Fruit fly (Drosophila melanogaster) whole organism, embryonic: ENCODE results near the gene CG10341.

ENCODE experiments used
- Abd-B ChIP-seq: fragments of 200-800 bp; sonication (Bioruptor generic); optimal IDR thresholded peaks from 2 replicates; lab custom pipeline; 2018; ENCODE audit warnings: missing biosample characterization, mild to moderate bottlenecking, missing genetic modification characterization, moderate library complexity
- Atf-2 ChIP-seq: fragments of 200-800 bp; sonication (Bioruptor generic); optimal IDR thresholded peaks from 2 replicates; lab custom pipeline; 2016; ENCODE audit warnings: missing biosample characterization, missing genetic modification characterization
- Bgb ChIP-seq: fragments of 200-800 bp; sonication (Bioruptor generic); IDR thresholded peaks from 2 replicates; pipeline ENCODE4 v1.3.6; 2022; ENCODE audit warnings: missing biosample characterization, missing genetic modification characterization; ENCODE audit not compliant: partially characterized antibody
- CG11085 ChIP-seq: fragments of 200-800 bp; sonication (Bioruptor generic); IDR thresholded peaks from 2 replicates; pipeline ENCODE4 v1.3.6; 2022; ENCODE audit warnings: missing biosample characterization, missing genetic modification characterization
- CG12155 ChIP-seq: fragments of 200-800 bp; sonication (Bioruptor generic); optimal IDR thresholded peaks from 3 replicates; lab custom pipeline; 2016; ENCODE audit warnings: missing biosample characterization, missing genetic modification characterization
- CG13894 ChIP-seq: fragments of 200-800 bp; sonication (Bioruptor generic); optimal IDR thresholded peaks from 3 replicates; lab custom pipeline; 2018; ENCODE audit warnings: missing biosample characterization, mild to moderate bottlenecking, missing genetic modification characterization, moderate library complexity
- CG15073 ChIP-seq: fragments of 200-800 bp; sonication (Bioruptor generic); optimal IDR thresholded peaks from 2 replicates; lab custom pipeline; 2016; ENCODE audit warnings: missing biosample characterization, missing genetic modification characterization
- CG15514 ChIP-seq: fragments of 200-800 bp; sonication (Bioruptor generic); optimal IDR thresholded peaks from 3 replicates; lab custom pipeline; 2017; ENCODE audit warnings: missing biosample characterization, missing genetic modification characterization, mild to moderate bottlenecking, moderate library complexity, missing genetic modification reagents
- CG15601 ChIP-seq: fragments of 200-800 bp; sonication (Bioruptor generic); optimal IDR thresholded peaks from 3 replicates; lab custom pipeline; 2019; ENCODE audit warnings: missing biosample characterization, mild to moderate bottlenecking, missing genetic modification characterization, moderate library complexity
- CG1602 ChIP-seq: fragments of 200-800 bp; sonication (Bioruptor generic); optimal IDR thresholded peaks from 3 replicates; lab custom pipeline; 2016; ENCODE audit warnings: missing biosample characterization, missing genetic modification characterization
- CG17328 ChIP-seq: fragments of 200-800 bp; sonication (Bioruptor generic); IDR thresholded peaks from 2 replicates; pipeline ENCODE4 v1.3.6; 2022; ENCODE audit warnings: missing biosample characterization, missing genetic modification characterization
- CG2120 ChIP-seq: fragments of 200-800 bp; sonication (Bioruptor generic); optimal IDR thresholded peaks from 3 replicates; lab custom pipeline; 2016; ENCODE audit warnings: missing biosample characterization, missing genetic modification characterization
- CG2129 ChIP-seq: fragments of 200-800 bp; sonication (Bioruptor generic); IDR thresholded peaks from 2 replicates; pipeline ENCODE4 v1.3.6; 2022; ENCODE audit warnings: missing biosample characterization, missing genetic modification characterization; ENCODE audit not compliant: partially characterized antibody
- CG3163 ChIP-seq: fragments of 200-800 bp; sonication (Bioruptor generic); optimal IDR thresholded peaks from 3 replicates; lab custom pipeline; 2016; ENCODE audit warnings: missing biosample characterization, missing genetic modification characterization
- CG34422 ChIP-seq: fragments of 200-800 bp; sonication (Bioruptor generic); IDR thresholded peaks from 3 replicates; pipeline ENCODE4 v1.3.6; 2022; ENCODE audit warnings: missing biosample characterization, missing genetic modification characterization
- CG3838 ChIP-seq: fragments of 200-800 bp; sonication (Bioruptor generic); optimal IDR thresholded peaks from 3 replicates; lab custom pipeline; 2016; ENCODE audit warnings: missing biosample characterization, missing genetic modification characterization
- CG4282 ChIP-seq: fragments of 200-800 bp; sonication (Bioruptor generic); optimal IDR thresholded peaks from 2 replicates; lab custom pipeline; 2016; ENCODE audit warnings: missing biosample characterization, missing genetic modification characterization
- CG4424 ChIP-seq: fragments of 200-800 bp; sonication (Bioruptor generic); optimal IDR thresholded peaks from 3 replicates; lab custom pipeline; 2016; ENCODE audit warnings: missing biosample characterization, missing genetic modification characterization
- CG4730 ChIP-seq: fragments of 200-800 bp; sonication (Bioruptor generic); IDR thresholded peaks from 2 replicates; pipeline ENCODE4 v1.3.6; 2022; ENCODE audit warnings: missing biosample characterization, missing genetic modification characterization
- CG4854 ChIP-seq: fragments of 200-800 bp; sonication (Bioruptor generic); optimal IDR thresholded peaks from 2 replicates; lab custom pipeline; 2016; ENCODE audit warnings: missing biosample characterization, missing genetic modification characterization, inconsistent platforms
- CG6654 ChIP-seq: fragments of 200-800 bp; sonication (Bioruptor generic); optimal IDR thresholded peaks from 2 replicates; lab custom pipeline; 2017; ENCODE audit warnings: missing biosample characterization, mild to moderate bottlenecking, missing genetic modification characterization
- CG6791 ChIP-seq: fragments of 200-800 bp; sonication (Bioruptor generic); IDR thresholded peaks from 3 replicates; pipeline ENCODE4 v1.3.6; 2022; ENCODE audit warnings: missing biosample characterization, missing genetic modification characterization; ENCODE audit not compliant: partially characterized antibody
- CG8765 ChIP-seq: fragments of 200-800 bp; sonication (Bioruptor generic); IDR thresholded peaks from 2 replicates; pipeline ENCODE4 v1.3.6; 2022; ENCODE audit warnings: missing biosample characterization, missing genetic modification characterization
- CG8944 ChIP-seq: fragments of 200-800 bp; sonication (Bioruptor generic); optimal IDR thresholded peaks from 3 replicates; lab custom pipeline; 2016; ENCODE audit warnings: missing biosample characterization, missing genetic modification characterization
- CG9609 ChIP-seq: fragments of 200-800 bp; sonication (Bioruptor generic); optimal IDR thresholded peaks from 3 replicates; lab custom pipeline; 2016; ENCODE audit warnings: missing biosample characterization, missing genetic modification characterization
- CG9797 ChIP-seq: fragments of 200-800 bp; sonication (Bioruptor generic); optimal IDR thresholded peaks from 3 replicates; lab custom pipeline; 2018; ENCODE audit warnings: missing biosample characterization, mild to moderate bottlenecking, missing genetic modification characterization
- Chrac-16 ChIP-seq: fragments of 200-800 bp; sonication (Bioruptor generic); optimal IDR thresholded peaks from 3 replicates; lab custom pipeline; 2016; ENCODE audit warnings: missing biosample characterization, missing genetic modification characterization
- Fer1 ChIP-seq: fragments of 200-800 bp; sonication (Bioruptor generic); optimal IDR thresholded peaks from 2 replicates; lab custom pipeline; 2017; ENCODE audit warnings: missing biosample characterization, mild to moderate bottlenecking, missing genetic modification characterization
- H15 ChIP-seq: fragments of 200-800 bp; sonication (Bioruptor generic); IDR thresholded peaks from 3 replicates; pipeline ENCODE4 v1.3.6; 2022; ENCODE audit warnings: missing biosample characterization, missing genetic modification characterization
- Hmr ChIP-seq: fragments of 200-800 bp; sonication (Bioruptor generic); optimal IDR thresholded peaks from 3 replicates; lab custom pipeline; 2017; ENCODE audit warnings: mild to moderate bottlenecking, missing biosample characterization, missing genetic modification reagents, missing genetic modification characterization
- Meics ChIP-seq: fragments of 200-800 bp; sonication (Bioruptor generic); optimal IDR thresholded peaks from 2 replicates; lab custom pipeline; 2017; ENCODE audit warnings: missing biosample characterization, mild to moderate bottlenecking, missing genetic modification characterization
- Mes4 ChIP-seq: fragments of 200-800 bp; sonication (Bioruptor generic); optimal IDR thresholded peaks from 2 replicates; lab custom pipeline; 2016; ENCODE audit warnings: missing biosample characterization, missing genetic modification characterization
- PHDP ChIP-seq: fragments of 200-800 bp; sonication (Bioruptor generic); optimal IDR thresholded peaks from 3 replicates; lab custom pipeline; 2018; ENCODE audit warnings: missing biosample characterization, mild to moderate bottlenecking, missing genetic modification characterization, moderate library complexity
- Pdp1 ChIP-seq, 2 experiments: fragments of 200-800 bp; sonication (Bioruptor generic); optimal IDR thresholded peaks; 3 replicates each; lab custom pipeline; 2016; ENCODE audit warnings: missing biosample characterization in 2 of 2, missing genetic modification characterization in 2 of 2, mild to moderate bottlenecking in 1 of 2, moderate library complexity in 1 of 2
- Ssrp ChIP-seq: fragments of 200-800 bp; sonication (Bioruptor generic); optimal IDR thresholded peaks from 2 replicates; lab custom pipeline; 2018; ENCODE audit warnings: missing biosample characterization, mild to moderate bottlenecking, missing genetic modification characterization, moderate library complexity
- dati ChIP-seq: fragments of 200-800 bp; sonication (Bioruptor generic); IDR thresholded peaks from 2 replicates; pipeline ENCODE4 v1.3.6; 2022; ENCODE audit warnings: missing biosample characterization, missing genetic modification characterization
- disco-r ChIP-seq: fragments of 200-800 bp; sonication (Bioruptor generic); optimal IDR thresholded peaks from 2 replicates; lab custom pipeline; 2016; ENCODE audit warnings: missing biosample characterization, missing genetic modification characterization
- eyg ChIP-seq: fragments of 200-800 bp; sonication (Bioruptor generic); optimal IDR thresholded peaks from 3 replicates; lab custom pipeline; 2016; ENCODE audit warnings: missing biosample characterization, missing genetic modification characterization
- gcm ChIP-seq: fragments of 200-800 bp; sonication (Bioruptor generic); optimal IDR thresholded peaks from 2 replicates; lab custom pipeline; 2019; ENCODE audit warnings: missing biosample characterization, mild to moderate bottlenecking, missing genetic modification characterization, moderate library complexity
- gcm2 ChIP-seq: fragments of 200-800 bp; sonication (Bioruptor generic); optimal IDR thresholded peaks from 2 replicates; lab custom pipeline; 2016; ENCODE audit warnings: missing biosample characterization, missing genetic modification characterization
- hkb ChIP-seq, 2 experiments: fragments of 200-800 bp in 1 of 2; fragments of >200 bp in 1 of 2; sonication (Bioruptor generic) in 1 of 2; IDR thresholded peaks in 1 of 2; optimal IDR thresholded peaks in 1 of 2; 2 replicates each; pipeline versions ENCODE4 v1.3.6 to Lab custom; 2017 to 2022; ENCODE audit warnings: missing biosample characterization in 1 of 2, missing genetic modification characterization in 1 of 2
- hth ChIP-seq: fragments of >200 bp; optimal IDR thresholded peaks from 2 replicates; lab custom pipeline; 2017; ENCODE audit warnings: inconsistent platforms
- insv ChIP-seq, 2 experiments: fragments of 200-800 bp; sonication (Bioruptor generic); optimal IDR thresholded peaks; 3 replicates each; lab custom pipeline; 2016 to 2018; ENCODE audit warnings: missing biosample characterization in 2 of 2, missing genetic modification characterization in 2 of 2
- org-1 ChIP-seq: fragments of 200-800 bp; sonication (Bioruptor generic); optimal IDR thresholded peaks from 2 replicates; lab custom pipeline; 2017; ENCODE audit warnings: missing biosample characterization, missing genetic modification characterization
- pzg ChIP-seq: fragments of 200-800 bp; sonication (Bioruptor generic); optimal IDR thresholded peaks from 3 replicates; lab custom pipeline; 2018; ENCODE audit warnings: missing biosample characterization, mild to moderate bottlenecking, missing genetic modification characterization, moderate library complexity
- ranshi ChIP-seq: fragments of 200-800 bp; sonication (Bioruptor generic); IDR thresholded peaks from 2 replicates; pipeline ENCODE4 v1.3.6; 2022; ENCODE audit warnings: missing biosample characterization, missing genetic modification characterization
- schlank ChIP-seq: fragments of 200-800 bp; sonication (Bioruptor generic); optimal IDR thresholded peaks from 2 replicates; lab custom pipeline; 2018; ENCODE audit warnings: missing biosample characterization, mild to moderate bottlenecking, missing genetic modification characterization
- slbo ChIP-seq: fragments of 200-800 bp; sonication (Bioruptor generic); IDR thresholded peaks from 2 replicates; pipeline ENCODE4 v1.3.6; 2022; ENCODE audit warnings: missing biosample characterization, missing genetic modification characterization
- tin ChIP-seq: fragments of 200-800 bp; sonication (Bioruptor generic); optimal IDR thresholded peaks from 3 replicates; lab custom pipeline; 2016; ENCODE audit warnings: missing biosample characterization, missing genetic modification characterization
- tup ChIP-seq: fragments of 200-800 bp; sonication (Bioruptor generic); optimal IDR thresholded peaks from 2 replicates; lab custom pipeline; 2016; ENCODE audit warnings: missing biosample characterization, mild to moderate bottlenecking, missing genetic modification characterization, moderate library complexity
- zen ChIP-seq: fragments of 200-800 bp; sonication (Bioruptor generic); optimal IDR thresholded peaks from 3 replicates; lab custom pipeline; 2018; ENCODE audit warnings: missing biosample characterization, mild to moderate bottlenecking, missing genetic modification characterization, moderate library complexity
- zfh1 ChIP-seq: fragments of 200-800 bp; sonication (Bioruptor generic); IDR thresholded peaks from 3 replicates; pipeline ENCODE4 v1.3.6; 2022; ENCODE audit warnings: missing biosample characterization, missing genetic modification characterization

Gene CG10341

DNA sequence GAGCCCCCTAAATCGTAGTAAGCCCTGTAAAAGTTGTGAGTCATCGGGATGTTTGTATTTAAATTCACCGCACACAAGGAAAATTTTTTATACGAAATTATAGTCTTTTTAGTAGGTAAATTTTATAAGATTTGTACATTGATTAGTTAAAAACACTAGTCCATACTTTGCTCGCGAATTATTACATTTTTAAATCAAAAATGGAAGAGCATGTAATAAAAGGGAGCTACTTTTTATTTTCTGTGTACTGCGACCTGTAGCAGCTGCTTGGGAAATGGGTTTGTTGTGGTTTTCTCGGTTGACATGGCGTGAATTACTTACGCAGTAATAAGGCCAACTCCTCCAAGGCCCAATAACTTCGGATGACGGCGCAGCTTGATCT lies 3.8 kb upstream of the CG10341 start (continued):
- no peak for TF ChIP-seq hkb (optimal IDR thresholded peaks at IDR 0.05; lab: Kevin White, UChicago)
- peak; percentile 63 for TF ChIP-seq hkb (GFP tag; IDR thresholded peaks at IDR 0.05; lab: Robert Waterston, UW)
- no peak for TF ChIP-seq hth
- TF ChIP-seq zfh1, result peak; percentile 48; the same call in 1 of the 3 replicates
- TF ChIP-seq Abd-B (GFP tag; lab: Kevin White, UChicago), result no peak
- no peak for TF ChIP-seq CG15514
- TF ChIP-seq eyg (GFP tag; lab: Kevin White, UChicago), result no peak
- no peak for TF ChIP-seq ranshi
- TF ChIP-seq pzg (GFP tag; lab: Kevin White, UChicago), result no peak
- TF ChIP-seq CG17328 (GFP tag; lab: Robert Waterston, UW), result no peak; the same call in 1 of the 2 replicates
- no peak for TF ChIP-seq CG3163 (GFP tag; lab: Kevin White, UChicago)
- TF ChIP-seq CG4424 (GFP tag; lab: Kevin White, UChicago), result no peak
- TF ChIP-seq org-1 (GFP tag; lab: Kevin White, UChicago), result no peak
- no peak for TF ChIP-seq disco-r (GFP tag; lab: Kevin White, UChicago)
- TF ChIP-seq CG6791 (GFP tag; lab: Robert Waterston, UW), result no peak
- TF ChIP-seq CG2120 (GFP tag; lab: Kevin White, UChicago), result no peak
- no peak for TF ChIP-seq gcm (GFP tag; lab: Kevin White, UChicago)
- TF ChIP-seq tup, result no peak
- no peak for TF ChIP-seq Bgb (GFP tag; lab: Robert Waterston, UW)
- no peak for TF ChIP-seq CG8765
- TF ChIP-seq insv (GFP tag; optimal IDR thresholded peaks at IDR 0.05; lab: Kevin White, UChicago), result no peak
- TF ChIP-seq PHDP (tag; lab: Kevin White, UChicago), result peak; percentile 51
- no peak for TF ChIP-seq schlank (tag; lab: Kevin White, UChicago)
- no peak for TF ChIP-seq zen (tag; lab: Kevin White, UChicago)
- no peak for TF ChIP-seq Chrac-16 (GFP tag; lab: Kevin White, UChicago)
- no peak for TF ChIP-seq CG15073 (GFP tag; lab: Kevin White, UChicago)
- TF ChIP-seq CG15601, result no peak
- no peak for TF ChIP-seq Atf-2 (GFP tag; lab: Kevin White, UChicago)
- TF ChIP-seq CG13894 (tag; lab: Kevin White, UChicago), result no peak
- TF ChIP-seq CG12155 (GFP tag; lab: Kevin White, UChicago), result no peak
- peak; percentile 22 for TF ChIP-seq Ssrp
- TF ChIP-seq Fer1 (GFP tag; lab: Kevin White, UChicago), result no peak
- no peak for TF ChIP-seq dati
- TF ChIP-seq CG4282 (GFP tag; lab: Kevin White, UChicago), result no peak
- no peak for TF ChIP-seq Pdp1 (GFP tag; optimal IDR thresholded peaks at IDR 0.05; lab: Kevin White, UChicago)
- no peak for TF ChIP-seq H15
- TF ChIP-seq tin (GFP tag; lab: Kevin White, UChicago), result no peak
- TF ChIP-seq CG34422 (GFP tag; lab: Robert Waterston, UW), result no peak
- TF ChIP-seq Meics (GFP tag; lab: Kevin White, UChicago), result no peak
- TF ChIP-seq gcm2 (GFP tag; lab: Kevin White, UChicago), result no peak
- peak; percentile 6 for TF ChIP-seq CG9609 (GFP tag; lab: Kevin White, UChicago)
- no peak for TF ChIP-seq CG8944 (GFP tag; lab: Kevin White, UChicago)
- no peak for TF ChIP-seq CG2129 (GFP tag; lab: Robert Waterston, UW)
- no peak for TF ChIP-seq Mes4 (GFP tag; lab: Kevin White, UChicago)
- peak; percentile 14; the same call in 1 of the 2 replicates for TF ChIP-seq CG4730 (GFP tag; lab: Robert Waterston, UW)
- TF ChIP-seq Hmr (GFP tag; lab: Kevin White, UChicago), result peak; percentile 16
- no peak for TF ChIP-seq CG3838 (GFP tag; lab: Kevin White, UChicago)
- TF ChIP-seq CG9797, result no peak
- no peak for TF ChIP-seq CG6654 (GFP tag; lab: Kevin White, UChicago)
- no peak for TF ChIP-seq CG11085 (GFP tag; lab: Robert Waterston, UW)
- TF ChIP-seq slbo (GFP tag; lab: Robert Waterston, UW), result peak; percentile 75
- no peak for TF ChIP-seq CG4854
- no peak for TF ChIP-seq CG1602 (GFP tag; lab: Kevin White, UChicago)
